Worm (Caenorhabditis elegans) whole organism, L4 larva: ENCODE data around the gene H40L08.3.

Experiments
- F49E8.2 ChIP-seq: sonication (generic microtip); optimal IDR thresholded peaks from 2 replicates; lab custom pipeline; 2016; ENCODE audit warnings: missing compliant biosample characterization, mild to moderate bottlenecking, missing genetic modification characterization, borderline replicate concordance
- ZK546.5 ChIP-seq, 2 experiments: sonication (generic microtip); optimal IDR thresholded peaks; 2 replicates each; lab custom pipeline; 2017; ENCODE audit warnings: missing biosample characterization in 2 of 2, missing genetic modification characterization in 2 of 2
- lin-13 ChIP-seq: fragments of 150-350 bp; optimal IDR thresholded peaks from 2 replicates; lab custom pipeline; 2014; ENCODE audit warnings: missing biosample characterization, missing genetic modification reagents, missing genetic modification characterization
- nhr-102 ChIP-seq: sonication (generic microtip); optimal IDR thresholded peaks from 2 replicates; lab custom pipeline; 2016; ENCODE audit warnings: mild to moderate bottlenecking, missing genetic modification characterization, moderate library complexity, missing compliant biosample characterization
- nhr-28 ChIP-seq: fragments of 150-350 bp; optimal IDR thresholded peaks from 2 replicates; lab custom pipeline; 2014; ENCODE audit warnings: missing biosample characterization, missing genetic modification characterization
- unc-62 ChIP-seq, 3 experiments: fragments of 150-350 bp in 1 of 3; sonication (generic microtip); optimal IDR thresholded peaks in 2 of 3; peaks in 1 of 3; 1 replicate in 1 of 3; 2 replicates in 2 of 3; lab custom pipeline; 2014 to 2017; ENCODE audit warnings: missing biosample characterization in 3 of 3, missing genetic modification characterization in 3 of 3, missing genetic modification reagents in 3 of 3, missing genotype in 1 of 3

DNA sequence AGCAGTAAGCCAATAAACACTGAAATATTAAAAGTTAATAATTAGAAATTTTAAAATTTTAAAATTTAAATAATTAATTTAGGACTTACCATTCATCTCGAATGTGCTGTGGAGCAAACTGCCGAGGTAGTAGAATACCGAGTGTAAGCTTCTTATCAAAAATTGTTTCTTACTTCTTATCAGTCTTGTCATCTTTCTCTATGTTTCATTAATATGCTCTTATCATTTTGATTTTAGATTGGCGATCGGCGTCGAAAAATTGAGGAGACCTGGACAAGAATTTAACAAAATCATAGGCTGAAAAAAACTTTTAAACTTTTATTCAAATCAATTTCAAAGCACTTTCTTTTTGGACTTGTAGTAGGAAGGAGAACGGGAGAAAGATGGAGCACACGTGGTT, 21.9 kb upstream of the H40L08.3 start, which contains the start of gene F09B12.3:
- peak; percentile 45 for TF ChIP-seq nhr-28 (tag; lab: Kevin White, UChicago)
- no peak for TF ChIP-seq nhr-102
- no peak for TF ChIP-seq unc-62 (GFP tag; optimal IDR thresholded peaks at IDR 0.05 in 1 of 2; lab: Kevin White, UChicago)
- no peak for TF ChIP-seq unc-62 (tag; optimal IDR thresholded peaks at IDR 0.05; lab: Kevin White, UChicago)
- TF ChIP-seq lin-13: no peak
- no peak for TF ChIP-seq F49E8.2
- TF ChIP-seq ZK546.5 (tag; optimal IDR thresholded peaks at IDR 0.05; lab: Kevin White, UChicago): no peak
